Worm (Caenorhabditis elegans) whole organism, mixed stage, embryonic: ENCODE data around the gene R07C3.13.

Experiments used
- blmp-1 ChIP-seq: fragments of 150-350 bp; optimal IDR thresholded peaks from 2 replicates; lab custom pipeline; 2014; ENCODE audit warnings: missing biosample characterization, missing genetic modification characterization
- ceh-83 ChIP-seq: fragments of 200-800 bp; sonication (Bioruptor generic); optimal IDR thresholded peaks from 2 replicates; lab custom pipeline; 2018; ENCODE audit warnings: mild to moderate bottlenecking, missing genetic modification characterization, missing compliant biosample characterization
- ces-1 ChIP-seq: fragments of 150-350 bp; optimal IDR thresholded peaks from 2 replicates; lab custom pipeline; 2014; ENCODE audit warnings: missing biosample characterization, missing genetic modification reagents, missing genetic modification characterization
- elt-1 ChIP-seq: sonication (generic microtip); optimal IDR thresholded peaks from 2 replicates; lab custom pipeline; 2017; ENCODE audit warnings: missing genetic modification characterization, mild to moderate bottlenecking, missing compliant biosample characterization, antibody characterized with exemption, moderate library complexity, borderline replicate concordance; ENCODE audit not compliant: insufficient read depth
- flh-1 ChIP-seq: fragments of 200-800 bp; sonication (Bioruptor generic); optimal IDR thresholded peaks from 2 replicates; lab custom pipeline; 2018; ENCODE audit warnings: mild to moderate bottlenecking, missing genetic modification characterization, moderate library complexity, missing compliant biosample characterization
- hlh-1 ChIP-seq: fragments of 150-350 bp; optimal IDR thresholded peaks from 2 replicates; lab custom pipeline; 2014; ENCODE audit warnings: missing biosample characterization, missing genetic modification reagents, missing genetic modification characterization
- lin-13 ChIP-seq: fragments of 150-350 bp; optimal IDR thresholded peaks from 2 replicates; lab custom pipeline; 2014; ENCODE audit warnings: missing biosample characterization, missing genetic modification characterization
- lsy-2 ChIP-seq: fragments of 150-350 bp; optimal IDR thresholded peaks from 2 replicates; lab custom pipeline; 2014; ENCODE audit warnings: missing biosample characterization, missing genetic modification characterization
- nhr-2 ChIP-seq: fragments of 150-350 bp; optimal IDR thresholded peaks from 2 replicates; lab custom pipeline; 2014; ENCODE audit warnings: missing biosample characterization, missing genetic modification characterization
- nhr-28 ChIP-seq: fragments of 150-350 bp; optimal IDR thresholded peaks from 2 replicates; lab custom pipeline; 2014; ENCODE audit warnings: missing biosample characterization, missing genetic modification characterization
- nhr-76 ChIP-seq: sonication (generic microtip); optimal IDR thresholded peaks from 2 replicates; lab custom pipeline; 2017; ENCODE audit warnings: missing biosample characterization, missing genetic modification characterization
- pha-4 ChIP-seq: fragments of 150-350 bp; optimal IDR thresholded peaks from 2 replicates; lab custom pipeline; 2018; ENCODE audit warnings: missing biosample characterization, missing genetic modification reagents, missing genetic modification characterization
- sptf-1 ChIP-seq: sonication (generic microtip); optimal IDR thresholded peaks from 2 replicates; lab custom pipeline; 2017; ENCODE audit warnings: mild to moderate bottlenecking, missing genetic modification characterization, moderate library complexity, missing compliant biosample characterization
- tbx-8 ChIP-seq: fragments of 200-800 bp; sonication (Bioruptor generic); optimal IDR thresholded peaks from 2 replicates; lab custom pipeline; 2018; ENCODE audit warnings: mild to moderate bottlenecking, missing genetic modification characterization, moderate library complexity, missing compliant biosample characterization

- TF ChIP-seq hlh-1 (no peak), tbx-8 (GFP tag; lab: Kevin White, UChicago) (no peak), lsy-2 (tag; lab: Kevin White, UChicago) (no peak), flh-1 (GFP tag; lab: Kevin White, UChicago) (no peak), lin-13 (tag; lab: Kevin White, UChicago) (no peak), nhr-76 (no peak), ces-1 (no peak), pha-4 (tag; lab: Kevin White, UChicago) (no peak), nhr-2 (tag; lab: Kevin White, UChicago) (no peak), nhr-28 (tag; lab: Kevin White, UChicago) (no peak), sptf-1 (no peak), blmp-1 (tag; lab: Kevin White, UChicago) (no peak), ceh-83 (GFP tag; lab: Kevin White, UChicago) (no peak), elt-1 (tag; lab: Kevin White, UChicago) (no peak)
These were observed 11.3 kb upstream of the R07C3.13 start, which contains the start of gene R07C3.3 for ce11 chrII:938549-938948.
